Worm (Caenorhabditis elegans) whole organism, young adult: Measurements from ENCODE around the gene Y97E10AR.8.

Experiments
- C06A6.2 ChIP-seq: fragments of 200-800 bp; sonication (Bioruptor generic); conservative IDR thresholded peaks from 2 replicates; pipeline ENCODE4 v1.3.6; 2022; ENCODE audit warnings: missing genetic modification characterization, missing compliant biosample characterization
- ama-1 ChIP-seq, 3 experiments: fragments of 150-350 bp in 1 of 3; sonication (generic microtip) in 2 of 3; optimal IDR thresholded peaks; 2 replicates each; lab custom pipeline; 2014 to 2018; ENCODE audit warnings: missing biosample characterization in 2 of 3, missing genetic modification characterization in 2 of 3, missing genetic modification reagents in 2 of 3
- die-1 ChIP-seq: sonication (generic microtip); optimal IDR thresholded peaks from 2 replicates; lab custom pipeline; 2016; ENCODE audit warnings: missing genotype, mild to moderate bottlenecking, missing genetic modification characterization, missing compliant biosample characterization
- dox-1 ChIP-seq: fragments of 200-800 bp; sonication (Bioruptor generic); IDR thresholded peaks from 2 replicates; pipeline ENCODE4 v1.3.6; 2022; ENCODE audit warnings: missing genetic modification reagents, missing genetic modification characterization, missing compliant biosample characterization
- lin-35 ChIP-seq, 3 experiments: fragments of 150-350 bp in 2 of 3; sonication (generic microtip) in 1 of 3; optimal IDR thresholded peaks; 2 replicates each; lab custom pipeline; 2014 to 2018; ENCODE audit warnings: missing biosample characterization in 3 of 3, missing genetic modification characterization in 3 of 3, missing genetic modification reagents in 3 of 3
- mcd-1 ChIP-seq: fragments of 200-800 bp; sonication (Bioruptor generic); IDR thresholded peaks from 2 replicates; pipeline ENCODE4 v1.3.6; 2022; ENCODE audit warnings: missing genetic modification reagents, missing genetic modification characterization, missing compliant biosample characterization
- mes-4 ChIP-seq: sonication (generic microtip); optimal IDR thresholded peaks from 2 replicates; lab custom pipeline; 2016; ENCODE audit warnings: missing genotype, missing genetic modification characterization, missing compliant biosample characterization
- nhr-27 ChIP-seq: fragments of 200-800 bp; sonication (Bioruptor generic); optimal IDR thresholded peaks from 2 replicates; lab custom pipeline; 2018; ENCODE audit warnings: mild to moderate bottlenecking, missing genetic modification characterization, moderate library complexity, missing compliant biosample characterization
- rpc-1 ChIP-seq, 2 experiments: fragments of 150-350 bp in 1 of 2; sonication (generic microtip) in 1 of 2; optimal IDR thresholded peaks; 2 replicates each; lab custom pipeline; 2014 to 2018; ENCODE audit warnings: missing biosample characterization in 1 of 2, missing genetic modification characterization in 1 of 2, missing genetic modification reagents in 1 of 2, missing genotype in 1 of 2
- somi-1 ChIP-seq: fragments of 200-800 bp; sonication (Bioruptor generic); optimal IDR thresholded peaks from 2 replicates; lab custom pipeline; 2018; ENCODE audit warnings: mild to moderate bottlenecking, missing genetic modification characterization, missing compliant biosample characterization
- unc-62 ChIP-seq: fragments of 150-350 bp; optimal IDR thresholded peaks from 2 replicates; lab custom pipeline; 2014; ENCODE audit warnings: missing biosample characterization, missing genetic modification reagents, missing genetic modification characterization

DNA sequence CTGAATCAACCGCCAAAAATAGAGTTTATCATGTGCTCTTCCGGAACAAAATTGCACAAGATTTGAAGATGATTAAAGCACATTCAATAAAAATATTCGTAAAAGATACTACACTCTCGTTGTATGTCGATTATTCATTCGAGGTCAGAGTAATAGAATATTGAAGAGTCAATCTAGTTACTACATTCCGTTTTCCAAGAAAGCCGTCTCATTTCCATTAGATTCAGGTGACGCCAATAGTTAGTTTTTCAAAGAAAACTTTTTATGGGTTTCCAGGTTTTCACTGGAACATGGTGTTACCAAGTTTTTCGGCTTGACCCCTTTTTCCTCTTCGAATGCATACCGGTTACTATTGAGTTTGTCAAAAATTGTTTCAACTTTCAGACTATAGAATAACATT is 34.6 kb upstream of the Y97E10AR.8 start:
- TF ChIP-seq somi-1 (GFP tag; lab: Kevin White, UChicago): no peak
- TF ChIP-seq unc-62 (GFP tag; lab: Kevin White, UChicago): no peak
- TF ChIP-seq mes-4 (tag; lab: Kevin White, UChicago): no peak
- TF ChIP-seq ama-1 (optimal IDR thresholded peaks at IDR 0.05; lab: Kevin White, UChicago): no peak
- no peak for TF ChIP-seq ama-1 (GFP tag; optimal IDR thresholded peaks at IDR 0.05; lab: Kevin White, UChicago)
- TF ChIP-seq C06A6.2 (GFP tag; lab: Robert Waterston, UW): no peak
- TF ChIP-seq lin-35 (GFP tag; optimal IDR thresholded peaks at IDR 0.05; lab: Kevin White, UChicago): no peak
- no peak for TF ChIP-seq rpc-1 (optimal IDR thresholded peaks at IDR 0.05; lab: Kevin White, UChicago)
- TF ChIP-seq rpc-1 (tag; optimal IDR thresholded peaks at IDR 0.05; lab: Kevin White, UChicago): no peak
- TF ChIP-seq nhr-27: no peak
- TF ChIP-seq die-1: no peak
- no peak for TF ChIP-seq mcd-1 (GFP tag; lab: Robert Waterston, UW)
- no peak for TF ChIP-seq dox-1 (GFP tag; lab: Robert Waterston, UW)
